Fruit fly (Drosophila melanogaster) whole organism, embryonic: ENCODE data around the gene RpS14a.

Source experiments
- BEAF-32 ChIP-seq: fragments of 200-800 bp; sonication (Bioruptor generic); optimal IDR thresholded peaks from 3 replicates; lab custom pipeline; 2017; ENCODE audit warnings: missing biosample characterization, missing genetic modification characterization, mild to moderate bottlenecking, moderate library complexity, missing genetic modification reagents
- C15 ChIP-seq: fragments of 200-800 bp; sonication (Bioruptor generic); IDR thresholded peaks from 3 replicates; pipeline ENCODE4 v1.3.6; 2022; ENCODE audit warnings: missing biosample characterization, missing genetic modification characterization
- CG11093 ChIP-seq: fragments of 200-800 bp; sonication (Bioruptor generic); IDR thresholded peaks from 3 replicates; pipeline ENCODE4 v1.3.6; 2022; ENCODE audit warnings: missing biosample characterization, missing genetic modification characterization
- CG11456 ChIP-seq: fragments of 200-800 bp; sonication (Bioruptor generic); IDR thresholded peaks from 3 replicates; pipeline ENCODE4 v1.3.6; 2022; ENCODE audit warnings: missing biosample characterization, missing genetic modification characterization
- CG12236 ChIP-seq: fragments of 200-800 bp; sonication (Bioruptor generic); optimal IDR thresholded peaks from 2 replicates; lab custom pipeline; 2016; ENCODE audit warnings: missing biosample characterization, missing genetic modification characterization
- CG13287 ChIP-seq: fragments of 200-800 bp; sonication (Bioruptor generic); IDR thresholded peaks from 2 replicates; pipeline ENCODE4 v1.3.6; 2022; ENCODE audit warnings: missing biosample characterization, missing genetic modification characterization; ENCODE audit not compliant: partially characterized antibody
- CG13894 ChIP-seq: fragments of 200-800 bp; sonication (Bioruptor generic); optimal IDR thresholded peaks from 3 replicates; lab custom pipeline; 2018; ENCODE audit warnings: missing biosample characterization, mild to moderate bottlenecking, missing genetic modification characterization, moderate library complexity
- CG15073 ChIP-seq: fragments of 200-800 bp; sonication (Bioruptor generic); optimal IDR thresholded peaks from 2 replicates; lab custom pipeline; 2016; ENCODE audit warnings: missing biosample characterization, missing genetic modification characterization
- CG1647 ChIP-seq: fragments of 200-800 bp; sonication (Bioruptor generic); optimal IDR thresholded peaks from 3 replicates; lab custom pipeline; 2016; ENCODE audit warnings: missing biosample characterization, missing genetic modification characterization
- CG17186 ChIP-seq: fragments of 200-800 bp; sonication (Bioruptor generic); optimal IDR thresholded peaks from 3 replicates; lab custom pipeline; 2017; ENCODE audit warnings: missing biosample characterization, missing genetic modification reagents, missing genetic modification characterization
- CG17361 ChIP-seq: fragments of 200-800 bp; sonication (Bioruptor generic); IDR thresholded peaks from 3 replicates; pipeline ENCODE4 v1.3.6; 2022; ENCODE audit warnings: missing biosample characterization, missing genetic modification characterization
- CG17912 ChIP-seq: fragments of 200-800 bp; sonication (Bioruptor generic); optimal IDR thresholded peaks from 2 replicates; lab custom pipeline; 2018; ENCODE audit warnings: missing biosample characterization, mild to moderate bottlenecking, missing genetic modification characterization
- CG18011 ChIP-seq: fragments of 200-800 bp; sonication (Bioruptor generic); optimal IDR thresholded peaks from 2 replicates; lab custom pipeline; 2017; ENCODE audit warnings: missing biosample characterization, missing genetic modification characterization, mild to moderate bottlenecking, moderate library complexity, missing genotype
- CG2129 ChIP-seq: fragments of 200-800 bp; sonication (Bioruptor generic); IDR thresholded peaks from 2 replicates; pipeline ENCODE4 v1.3.6; 2022; ENCODE audit warnings: missing biosample characterization, missing genetic modification characterization; ENCODE audit not compliant: partially characterized antibody
- CG2678 ChIP-seq: fragments of 200-800 bp; sonication (Bioruptor generic); optimal IDR thresholded peaks from 3 replicates; lab custom pipeline; 2019; ENCODE audit warnings: missing biosample characterization, mild to moderate bottlenecking, missing genetic modification characterization, moderate library complexity
- CG30403 ChIP-seq: fragments of 200-800 bp; sonication (Bioruptor generic); optimal IDR thresholded peaks from 3 replicates; lab custom pipeline; 2016; ENCODE audit warnings: missing biosample characterization, missing genetic modification characterization
- CG31365 ChIP-seq: fragments of 200-800 bp; sonication (Bioruptor generic); optimal IDR thresholded peaks from 2 replicates; lab custom pipeline; 2018; ENCODE audit warnings: missing biosample characterization, mild to moderate bottlenecking, missing genetic modification characterization
- CG3407 ChIP-seq: fragments of 200-800 bp; sonication (Bioruptor generic); optimal IDR thresholded peaks from 2 replicates; lab custom pipeline; 2018; ENCODE audit warnings: missing biosample characterization, mild to moderate bottlenecking, missing genetic modification characterization
- CG34422 ChIP-seq: fragments of 200-800 bp; sonication (Bioruptor generic); IDR thresholded peaks from 3 replicates; pipeline ENCODE4 v1.3.6; 2022; ENCODE audit warnings: missing biosample characterization, missing genetic modification characterization
- CG43689 ChIP-seq: fragments of 200-800 bp; sonication (Bioruptor generic); IDR thresholded peaks from 2 replicates; pipeline ENCODE4 v1.3.6; 2022; ENCODE audit warnings: missing biosample characterization, missing genetic modification characterization
- Camta ChIP-seq: fragments of 200-800 bp; sonication (Bioruptor generic); optimal IDR thresholded peaks from 2 replicates; lab custom pipeline; 2016; ENCODE audit warnings: missing biosample characterization, missing genetic modification characterization
- Deaf1 ChIP-seq: fragments of 200-800 bp; optimal IDR thresholded peaks from 3 replicates; lab custom pipeline; 2019; ENCODE audit warnings: missing biosample characterization, mild to moderate bottlenecking, missing genetic modification characterization, moderate library complexity
- Elba2 ChIP-seq: fragments of 200-800 bp; sonication (Bioruptor generic); optimal IDR thresholded peaks from 3 replicates; lab custom pipeline; 2016; ENCODE audit warnings: missing biosample characterization, missing genetic modification characterization
- Gug ChIP-seq: fragments of 200-800 bp; sonication (Bioruptor generic); IDR thresholded peaks from 4 replicates; pipeline ENCODE4 v1.3.6; 2022; ENCODE audit warnings: missing biosample characterization, missing genetic modification characterization
- HHEX ChIP-seq: fragments of 200-800 bp; sonication (Bioruptor generic); optimal IDR thresholded peaks from 3 replicates; lab custom pipeline; 2017; ENCODE audit warnings: missing biosample characterization, mild to moderate bottlenecking, missing genetic modification characterization, missing genetic modification reagents
- HLH4C ChIP-seq: fragments of 200-800 bp; sonication (Bioruptor generic); IDR thresholded peaks from 3 replicates; pipeline ENCODE4 v1.3.6; 2022; ENCODE audit warnings: missing biosample characterization, missing genetic modification characterization; ENCODE audit not compliant: partially characterized antibody
- Hand ChIP-seq: fragments of 200-800 bp; sonication (Bioruptor generic); optimal IDR thresholded peaks from 2 replicates; lab custom pipeline; 2017; ENCODE audit warnings: mild to moderate bottlenecking, missing biosample characterization, missing genetic modification reagents, missing genetic modification characterization
- Hey ChIP-seq: fragments of 200-800 bp; sonication (Bioruptor generic); optimal IDR thresholded peaks from 3 replicates; lab custom pipeline; 2018; ENCODE audit warnings: missing biosample characterization, mild to moderate bottlenecking, missing genetic modification characterization
- Kr ChIP-seq: fragments of 200-800 bp; sonication (Bioruptor generic); optimal IDR thresholded peaks from 2 replicates; lab custom pipeline; 2017; ENCODE audit warnings: missing biosample characterization, mild to moderate bottlenecking, missing genetic modification characterization
- Scr ChIP-seq: fragments of 200-800 bp; sonication (Bioruptor generic); IDR thresholded peaks from 2 replicates; pipeline ENCODE4 v1.3.6; 2022; ENCODE audit warnings: missing biosample characterization, missing genetic modification characterization; ENCODE audit not compliant: partially characterized antibody
- Ssrp ChIP-seq: fragments of 200-800 bp; sonication (Bioruptor generic); optimal IDR thresholded peaks from 2 replicates; lab custom pipeline; 2018; ENCODE audit warnings: missing biosample characterization, mild to moderate bottlenecking, missing genetic modification characterization, moderate library complexity
- ara ChIP-seq: fragments of 200-800 bp; sonication (Bioruptor generic); IDR thresholded peaks from 2 replicates; pipeline ENCODE4 v1.3.6; 2022; ENCODE audit warnings: missing biosample characterization, missing genetic modification characterization
- chif ChIP-seq, 2 experiments: fragments of 200-800 bp; sonication (Bioruptor generic); optimal IDR thresholded peaks; 3 replicates each; lab custom pipeline; 2016; ENCODE audit warnings: missing biosample characterization in 2 of 2, missing genetic modification characterization in 2 of 2
- chinmo ChIP-seq: fragments of 200-800 bp; sonication (Bioruptor generic); IDR thresholded peaks from 4 replicates; pipeline ENCODE4 v1.3.6; 2022; ENCODE audit warnings: missing biosample characterization, missing genetic modification characterization; ENCODE audit not compliant: partially characterized antibody
- corto ChIP-seq: fragments of 200-800 bp; sonication (Bioruptor generic); optimal IDR thresholded peaks from 2 replicates; lab custom pipeline; 2016; ENCODE audit warnings: missing biosample characterization, mild to moderate bottlenecking, missing genetic modification characterization, moderate library complexity
- fd3F ChIP-seq: fragments of 200-800 bp; sonication (Bioruptor generic); optimal IDR thresholded peaks from 2 replicates; lab custom pipeline; 2018; ENCODE audit warnings: missing biosample characterization, mild to moderate bottlenecking, missing genetic modification characterization, moderate library complexity
- nom ChIP-seq: fragments of 200-800 bp; sonication (Bioruptor generic); optimal IDR thresholded peaks from 2 replicates; lab custom pipeline; 2017; ENCODE audit warnings: missing biosample characterization, missing genetic modification characterization, mild to moderate bottlenecking, moderate library complexity, missing genetic modification reagents
- pan ChIP-seq, 4 experiments: fragments of >200 bp in 3 of 4; fragments of 200-800 bp in 1 of 4; sonication (Bioruptor generic) in 1 of 4; optimal IDR thresholded peaks in 3 of 4; IDR thresholded peaks in 1 of 4; 2 replicates each; pipeline versions ENCODE4 v1.3.6 to Lab custom; 2017 to 2022; ENCODE audit warnings: missing biosample characterization in 2 of 4, missing genetic modification characterization in 2 of 4, mixed read lengths in 1 of 4
- pnt ChIP-seq: fragments of 200-800 bp; sonication (Bioruptor generic); optimal IDR thresholded peaks from 3 replicates; lab custom pipeline; 2016; ENCODE audit warnings: missing biosample characterization, missing genetic modification characterization
- pros ChIP-seq: fragments of 200-800 bp; sonication (Bioruptor generic); optimal IDR thresholded peaks from 3 replicates; lab custom pipeline; 2019; ENCODE audit warnings: missing biosample characterization, mild to moderate bottlenecking, missing genetic modification characterization, moderate library complexity
- psq ChIP-seq: fragments of 200-800 bp; sonication (Bioruptor generic); optimal IDR thresholded peaks from 2 replicates; lab custom pipeline; 2017; ENCODE audit warnings: missing biosample characterization, missing genetic modification characterization
- sima ChIP-seq: fragments of 200-800 bp; sonication (Bioruptor generic); optimal IDR thresholded peaks from 2 replicates; lab custom pipeline; 2016; ENCODE audit warnings: missing biosample characterization, missing genetic modification characterization
- stc ChIP-seq: fragments of 200-800 bp; sonication (Bioruptor generic); IDR thresholded peaks from 2 replicates; pipeline ENCODE4 v1.3.6; 2022; ENCODE audit warnings: missing biosample characterization, missing genetic modification characterization
- sug ChIP-seq: fragments of 200-800 bp; optimal IDR thresholded peaks from 2 replicates; lab custom pipeline; 2019; ENCODE audit warnings: missing biosample characterization, mild to moderate bottlenecking, missing genetic modification characterization, moderate library complexity
- tap ChIP-seq: fragments of 200-800 bp; optimal IDR thresholded peaks from 3 replicates; lab custom pipeline; 2019; ENCODE audit warnings: missing biosample characterization, mild to moderate bottlenecking, missing genetic modification characterization, moderate library complexity
- ttk ChIP-seq: fragments of 200-800 bp; sonication (Bioruptor generic); IDR thresholded peaks from 2 replicates; pipeline ENCODE4 v2.1.2; 2022; ENCODE audit warnings: missing biosample characterization, missing genetic modification characterization
- vnd ChIP-seq: fragments of 200-800 bp; sonication (Bioruptor generic); IDR thresholded peaks from 3 replicates; pipeline ENCODE4 v1.3.6; 2022; ENCODE audit warnings: missing biosample characterization, missing genetic modification characterization; ENCODE audit not compliant: partially characterized antibody

The RpS14a gene

DNA sequence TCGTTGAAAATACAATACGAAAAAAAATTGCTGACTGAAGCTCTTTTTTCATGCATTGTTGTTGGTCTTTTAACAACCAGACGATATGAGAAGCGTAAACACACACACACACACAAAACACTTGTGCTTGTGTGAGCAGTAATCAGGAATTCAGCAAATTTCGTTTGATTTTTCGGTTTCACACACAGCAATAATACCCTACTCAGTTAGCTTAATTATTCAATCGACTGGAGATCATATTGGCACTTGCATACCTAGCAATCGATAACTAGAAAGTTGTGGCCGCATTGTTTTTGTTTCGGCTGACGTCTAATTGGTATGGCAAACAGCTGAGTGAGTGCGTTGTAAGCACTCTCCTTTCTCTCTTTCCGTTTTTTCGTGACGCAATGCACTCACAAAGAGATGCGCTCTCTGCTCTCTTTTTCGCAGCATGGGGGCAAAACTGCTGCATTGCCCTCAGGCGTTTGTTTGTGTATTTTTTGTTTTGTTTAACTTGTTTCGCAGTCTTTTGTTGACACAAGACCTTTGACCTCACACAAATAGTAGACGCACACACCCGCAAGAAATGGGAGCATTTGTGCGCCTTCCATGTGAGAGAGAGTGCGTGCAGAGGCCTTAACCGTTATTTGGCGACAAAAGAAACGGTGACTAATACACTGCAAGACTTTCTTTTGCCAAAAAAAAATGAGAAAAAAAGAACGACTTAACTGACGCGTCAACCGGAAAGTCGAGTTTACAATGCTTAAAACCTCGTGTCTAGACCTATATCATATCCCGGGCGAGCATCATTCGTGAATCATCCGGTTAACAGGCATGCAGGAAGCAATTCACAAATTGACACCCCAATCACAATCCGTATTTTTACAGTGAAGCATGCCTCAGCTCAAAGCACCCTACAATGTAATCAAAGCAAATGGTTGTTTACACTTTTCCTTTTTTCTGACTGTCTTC, 11.5 kb downstream of the RpS14a start (continued):
- no peak; the same call in 1 of the 2 replicates for TF ChIP-seq Scr (GFP tag; lab: Robert Waterston, UW)
- no peak for TF ChIP-seq sima (GFP tag; lab: Kevin White, UChicago)
- TF ChIP-seq CG15073, result no peak
- no peak for TF ChIP-seq C15 (GFP tag; lab: Robert Waterston, UW)
- TF ChIP-seq CG31365 (tag; lab: Kevin White, UChicago), result no peak
- TF ChIP-seq CG11456 (GFP tag; lab: Robert Waterston, UW), result no peak
- TF ChIP-seq Deaf1 (tag; lab: Kevin White, UChicago), result peak; percentile 42
- no peak for TF ChIP-seq Camta
- no peak for TF ChIP-seq Gug (GFP tag; lab: Robert Waterston, UW)
- peak in 1 of 2 experiments; percentile 46 for TF ChIP-seq chif (GFP tag; optimal IDR thresholded peaks at IDR 0.05; lab: Kevin White, UChicago)
- no peak for TF ChIP-seq HLH4C
- no peak for TF ChIP-seq CG11093
- no peak for TF ChIP-seq BEAF-32 (GFP tag; lab: Kevin White, UChicago)
- no peak for TF ChIP-seq ara (GFP tag; lab: Robert Waterston, UW)
- TF ChIP-seq vnd (GFP tag; lab: Robert Waterston, UW), result no peak
- TF ChIP-seq corto (GFP tag; lab: Kevin White, UChicago), result no peak
- no peak for TF ChIP-seq CG3407 (GFP tag; lab: Kevin White, UChicago)
- no peak for TF ChIP-seq CG18011 (GFP tag; lab: Kevin White, UChicago)
- TF ChIP-seq CG2678, result peak; percentile 41
- TF ChIP-seq CG34422 (GFP tag; lab: Robert Waterston, UW), result no peak
- TF ChIP-seq stc, result 0 out of 2 replicates have a peak, but pooled peaks have one; percentile 8
- peak; percentile 41 for TF ChIP-seq pnt (GFP tag; lab: Kevin White, UChicago)
- TF ChIP-seq Kr (GFP tag; lab: Kevin White, UChicago), result no peak
- TF ChIP-seq CG43689, result no peak
- no peak for TF ChIP-seq pan (optimal IDR thresholded peaks at IDR 0.05; lab: Kevin White, UChicago)
- TF ChIP-seq pan (GFP tag; optimal IDR thresholded peaks at IDR 0.05 in 1 of 2, IDR thresholded peaks at IDR 0.05 in 1 of 2), result peak in 1 of 2 experiments; percentile 57
- no peak for TF ChIP-seq CG17912 (GFP tag; lab: Kevin White, UChicago)
- 0 out of 3 replicates have a peak, but pooled peaks have one; percentile 22 for TF ChIP-seq CG17361
- TF ChIP-seq tap (tag; lab: Kevin White, UChicago), result no peak
- TF ChIP-seq Elba2 (GFP tag; lab: Kevin White, UChicago), result no peak
- no peak for TF ChIP-seq CG1647 (GFP tag; lab: Kevin White, UChicago)
- TF ChIP-seq sug (tag; lab: Kevin White, UChicago), result peak; percentile 47
- TF ChIP-seq CG2129 (GFP tag; lab: Robert Waterston, UW), result no peak
- no peak for TF ChIP-seq CG13894 (tag; lab: Kevin White, UChicago)
- no peak for TF ChIP-seq CG17186 (GFP tag; lab: Kevin White, UChicago)
- no peak for TF ChIP-seq fd3F (GFP tag; lab: Kevin White, UChicago)
- no peak for TF ChIP-seq ttk (GFP tag; lab: Robert Waterston, UW)
- no peak for TF ChIP-seq CG12236 (GFP tag; lab: Kevin White, UChicago)
- TF ChIP-seq chinmo (GFP tag; lab: Robert Waterston, UW), result peak; percentile 6; the same call in 1 of the 4 replicates
- peak; percentile 5 for TF ChIP-seq nom (GFP tag; lab: Kevin White, UChicago)
- peak; percentile 30 for TF ChIP-seq CG30403
- peak; percentile 13 for TF ChIP-seq Ssrp (tag; lab: Kevin White, UChicago)
- no peak for TF ChIP-seq Hand (GFP tag; lab: Kevin White, UChicago)
- no peak for TF ChIP-seq psq
- no peak for TF ChIP-seq Hey (tag; lab: Kevin White, UChicago)
- TF ChIP-seq CG13287 (GFP tag; lab: Robert Waterston, UW), result no peak; the same call in 1 of the 2 replicates
- no peak for TF ChIP-seq pros (GFP tag; lab: Kevin White, UChicago)
- no peak for TF ChIP-seq HHEX (GFP tag; lab: Kevin White, UChicago)
